Worm (Caenorhabditis elegans) whole organism, L3 larva: ENCODE measurements around the gene dur-1.

Source experiments
- ceh-16 ChIP-seq: sonication (generic microtip); optimal IDR thresholded peaks from 2 replicates; lab custom pipeline; 2017; ENCODE audit warnings: missing biosample characterization, missing genetic modification characterization
- elt-1 ChIP-seq: fragments of 150-350 bp; optimal IDR thresholded peaks from 2 replicates; lab custom pipeline; 2014; ENCODE audit warnings: missing biosample characterization, missing genetic modification characterization
- elt-3 ChIP-seq, 3 experiments: fragments of 150-350 bp in 1 of 3; sonication (generic microtip) in 2 of 3; optimal IDR thresholded peaks; 2 replicates in 2 of 3; 4 replicates in 1 of 3; lab custom pipeline; 2014 to 2017; ENCODE audit warnings: missing biosample characterization in 3 of 3, missing genetic modification characterization in 3 of 3
- fos-1 ChIP-seq: fragments of 150-350 bp; optimal IDR thresholded peaks from 2 replicates; lab custom pipeline; 2014; ENCODE audit warnings: missing biosample characterization, missing genetic modification characterization
- mml-1 ChIP-seq: fragments of 150-350 bp; sonication (generic microtip); optimal IDR thresholded peaks from 3 replicates; lab custom pipeline; 2014; ENCODE audit warnings: missing biosample characterization, missing genetic modification characterization
- nhr-23 ChIP-seq: fragments of 150-350 bp; optimal IDR thresholded peaks from 2 replicates; lab custom pipeline; 2014; ENCODE audit warnings: missing biosample characterization, missing genetic modification reagents, missing genetic modification characterization
- nhr-77 ChIP-seq: fragments of 150-350 bp; optimal IDR thresholded peaks from 2 replicates; lab custom pipeline; 2014; ENCODE audit warnings: missing biosample characterization, missing genetic modification characterization
- pha-4 ChIP-seq: fragments of 150-350 bp; optimal IDR thresholded peaks from 2 replicates; lab custom pipeline; 2014; ENCODE audit warnings: missing biosample characterization, missing genetic modification reagents, missing genetic modification characterization
- skn-1 ChIP-seq: fragments of 150-350 bp; optimal IDR thresholded peaks from 2 replicates; lab custom pipeline; 2014; ENCODE audit warnings: missing biosample characterization, missing genetic modification characterization
- unc-39 ChIP-seq: sonication (generic microtip); optimal IDR thresholded peaks from 4 replicates; lab custom pipeline; 2017; ENCODE audit warnings: missing biosample characterization, missing genetic modification characterization
- unc-62 ChIP-seq: fragments of 150-350 bp; sonication (generic microtip); optimal IDR thresholded peaks from 4 replicates; lab custom pipeline; 2014; ENCODE audit warnings: missing biosample characterization, missing genetic modification reagents, missing genetic modification characterization
- ztf-4 ChIP-seq: fragments of 150-350 bp; optimal IDR thresholded peaks from 2 replicates; lab custom pipeline; 2014; ENCODE audit warnings: missing biosample characterization, missing genetic modification characterization

- TF ChIP-seq unc-39 (no peak), ceh-16 (tag; lab: Kevin White, UChicago) (no peak), mml-1 (no peak), elt-3 (tag; optimal IDR thresholded peaks at IDR 0.05; lab: Kevin White, UChicago) (no peak), nhr-23 (tag; lab: Kevin White, UChicago) (no peak), fos-1 (tag; lab: Kevin White, UChicago) (no peak), nhr-77 (tag; lab: Kevin White, UChicago) (no peak), pha-4 (no peak), ztf-4 (tag; lab: Kevin White, UChicago) (no peak), skn-1 (tag; lab: Kevin White, UChicago) (no peak), unc-62 (GFP tag; lab: Kevin White, UChicago) (no peak), elt-1 (tag; lab: Kevin White, UChicago) (no peak)
Observed at ce11 chrIV:9891938-9892337, 36.1 kb downstream of the dur-1 start, which contains the start of gene F32B6.4.
